Worm (Caenorhabditis elegans) whole organism, mixed stage, embryonic: Measurements from ENCODE around the gene K07E8.6.

Source experiments
- blmp-1 ChIP-seq: fragments of 150-350 bp; optimal IDR thresholded peaks from 2 replicates; lab custom pipeline; 2014; ENCODE audit warnings: missing biosample characterization, missing genetic modification characterization
- ceh-43 ChIP-seq: fragments of 200-800 bp; sonication (Bioruptor generic); optimal IDR thresholded peaks from 2 replicates; lab custom pipeline; 2018; ENCODE audit warnings: mild to moderate bottlenecking, missing genetic modification characterization, moderate library complexity, missing compliant biosample characterization
- drap-1 ChIP-seq: fragments of 200-800 bp; sonication (Bioruptor generic); optimal IDR thresholded peaks from 3 replicates; lab custom pipeline; 2018; ENCODE audit warnings: mild to moderate bottlenecking, missing genetic modification characterization, missing compliant biosample characterization
- elt-3 ChIP-seq: fragments of 150-350 bp; optimal IDR thresholded peaks from 2 replicates; lab custom pipeline; 2014; ENCODE audit warnings: missing biosample characterization, missing genetic modification characterization
- mab-5 ChIP-seq: fragments of 150-350 bp; optimal IDR thresholded peaks from 2 replicates; lab custom pipeline; 2014; ENCODE audit warnings: missing biosample characterization, missing genetic modification characterization
- mep-1 ChIP-seq: fragments of 150-350 bp; optimal IDR thresholded peaks from 2 replicates; lab custom pipeline; 2017; ENCODE audit warnings: missing biosample characterization, missing genetic modification reagents, missing genetic modification characterization, inconsistent platforms
- nhr-12 ChIP-seq: fragments of 150-350 bp; optimal IDR thresholded peaks from 2 replicates; lab custom pipeline; 2014; ENCODE audit warnings: missing biosample characterization, missing genetic modification characterization
- nhr-2 ChIP-seq: fragments of 150-350 bp; optimal IDR thresholded peaks from 2 replicates; lab custom pipeline; 2014; ENCODE audit warnings: missing biosample characterization, missing genetic modification characterization
- nhr-76 ChIP-seq: sonication (generic microtip); optimal IDR thresholded peaks from 2 replicates; lab custom pipeline; 2017; ENCODE audit warnings: missing biosample characterization, missing genetic modification characterization
- snpc-4 ChIP-seq: fragments of 150-350 bp; optimal IDR thresholded peaks from 2 replicates; lab custom pipeline; 2014; ENCODE audit warnings: missing biosample characterization, missing genetic modification characterization
- sptf-1 ChIP-seq: sonication (generic microtip); optimal IDR thresholded peaks from 2 replicates; lab custom pipeline; 2017; ENCODE audit warnings: mild to moderate bottlenecking, missing genetic modification characterization, moderate library complexity, missing compliant biosample characterization
- unc-120 ChIP-seq: sonication (generic microtip); optimal IDR thresholded peaks from 2 replicates; lab custom pipeline; 2017; ENCODE audit warnings: missing genetic modification characterization, missing compliant biosample characterization; ENCODE audit not compliant: poor library complexity, severe bottlenecking
- unc-62 ChIP-seq: fragments of 150-350 bp; optimal IDR thresholded peaks from 2 replicates; lab custom pipeline; 2014; ENCODE audit warnings: missing biosample characterization, missing genetic modification reagents, missing genetic modification characterization
- ztf-11 ChIP-seq: fragments of 150-350 bp; optimal IDR thresholded peaks from 2 replicates; lab custom pipeline; 2014; ENCODE audit warnings: missing biosample characterization, missing genetic modification characterization

- TF ChIP-seq blmp-1 (tag; lab: Kevin White, UChicago): no peak
- TF ChIP-seq drap-1: no peak
- TF ChIP-seq ztf-11 (tag; lab: Kevin White, UChicago): no peak
- TF ChIP-seq nhr-76 (tag; lab: Kevin White, UChicago): no peak
- no peak for TF ChIP-seq snpc-4 (tag; lab: Kevin White, UChicago)
- no peak for TF ChIP-seq ceh-43
- TF ChIP-seq sptf-1: no peak
- TF ChIP-seq nhr-12 (tag; lab: Kevin White, UChicago): no peak
- no peak for TF ChIP-seq nhr-2 (tag; lab: Kevin White, UChicago)
- no peak for TF ChIP-seq mab-5 (tag; lab: Kevin White, UChicago)
- TF ChIP-seq mep-1 (tag; lab: Kevin White, UChicago): no peak
- no peak for TF ChIP-seq unc-62 (GFP tag; lab: Kevin White, UChicago)
- no peak for TF ChIP-seq elt-3
- TF ChIP-seq unc-120 (tag; lab: Kevin White, UChicago): no peak
Observed at ce11 chrII:684811-685210, 45.4 kb upstream of the K07E8.6 start, which contains the start of gene T02H6.5.
